Worm (Caenorhabditis elegans) whole organism, midembryonic: ENCODE results near the gene Y17G7B.18.
"Not testable (repeated sequence)": the region's sequence is repeated elsewhere in the genome, so short reads cannot be mapped to it uniquely, and the experiment has no call there.

Experiments
- T22C8.4 ChIP-seq: fragments of 200-800 bp; sonication (Bioruptor generic); IDR thresholded peaks from 2 replicates; pipeline ENCODE4 v1.3.6; 2022; ENCODE audit warnings: missing genetic modification characterization, missing compliant biosample characterization
- flt-1 ChIP-seq: fragments of 200-800 bp; sonication (Bioruptor generic); IDR thresholded peaks from 2 replicates; pipeline ENCODE4 v1.3.6; 2022; ENCODE audit warnings: missing genetic modification characterization, missing compliant biosample characterization
- ref-1 ChIP-seq: fragments of 200-800 bp; sonication (Bioruptor generic); conservative IDR thresholded peaks from 2 replicates; pipeline ENCODE4 v1.3.6; 2022; ENCODE audit warnings: missing genetic modification reagents, missing genetic modification characterization, missing compliant biosample characterization
- tab-1 ChIP-seq: fragments of 200-800 bp; sonication (Bioruptor generic); IDR thresholded peaks from 2 replicates; pipeline ENCODE4 v1.3.6; 2022; ENCODE audit warnings: missing genetic modification characterization, missing compliant biosample characterization
- ztf-23 ChIP-seq: fragments of 200-800 bp; sonication (Bioruptor generic); IDR thresholded peaks from 2 replicates; pipeline ENCODE4 v1.3.6; 2022; ENCODE audit warnings: missing genetic modification reagents, missing genetic modification characterization, missing compliant biosample characterization
- ztf-29 ChIP-seq: fragments of 200-800 bp; sonication (Bioruptor generic); IDR thresholded peaks from 2 replicates; pipeline ENCODE4 v1.3.6; 2022; ENCODE audit warnings: missing genetic modification reagents, missing genetic modification characterization, missing compliant biosample characterization

DNA sequence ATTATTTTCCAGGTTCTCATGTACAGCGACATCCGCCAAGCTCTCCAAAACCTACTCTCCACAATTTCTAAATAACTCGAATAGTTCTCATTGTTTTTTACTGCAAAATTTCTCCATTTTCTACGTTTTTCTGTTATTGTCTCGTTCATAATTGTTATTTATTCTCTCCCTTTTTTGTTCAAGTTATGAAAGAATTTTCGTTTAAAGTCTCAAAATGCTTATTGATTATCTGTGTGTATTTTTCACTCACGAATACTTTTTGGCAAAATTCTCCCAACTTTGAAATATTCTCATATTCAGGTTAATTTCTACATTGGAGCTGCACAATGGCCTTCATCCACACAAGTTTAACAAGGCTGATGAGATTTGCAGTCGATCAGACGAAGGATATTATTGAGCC is 46.5 kb upstream of the Y17G7B.18 start, which contains the start of gene Y57A10A.5:
- not testable (repeated sequence) for TF ChIP-seq ref-1 (GFP tag; lab: Robert Waterston, UW); ztf-29; flt-1 (GFP tag; lab: Robert Waterston, UW); ztf-23 (GFP tag; lab: Robert Waterston, UW); tab-1; T22C8.4
